Worm (Caenorhabditis elegans) whole organism, L4/young adult: ENCODE data around the gene emb-1.

Experiments used
- W03F9.2 ChIP-seq: fragments of 150-350 bp; optimal IDR thresholded peaks from 2 replicates; lab custom pipeline; 2014; ENCODE audit warnings: missing biosample characterization, missing genetic modification characterization
- dao-5 ChIP-seq: sonication (generic microtip); optimal IDR thresholded peaks from 2 replicates; lab custom pipeline; 2016; ENCODE audit warnings: missing genotype, missing genetic modification characterization, moderate library complexity, missing compliant biosample characterization
- him-1 ChIP-seq: sonication (generic microtip); optimal IDR thresholded peaks from 2 replicates; lab custom pipeline; 2016; ENCODE audit warnings: missing genotype, missing genetic modification reagents, missing genetic modification characterization, missing compliant biosample characterization

DNA sequence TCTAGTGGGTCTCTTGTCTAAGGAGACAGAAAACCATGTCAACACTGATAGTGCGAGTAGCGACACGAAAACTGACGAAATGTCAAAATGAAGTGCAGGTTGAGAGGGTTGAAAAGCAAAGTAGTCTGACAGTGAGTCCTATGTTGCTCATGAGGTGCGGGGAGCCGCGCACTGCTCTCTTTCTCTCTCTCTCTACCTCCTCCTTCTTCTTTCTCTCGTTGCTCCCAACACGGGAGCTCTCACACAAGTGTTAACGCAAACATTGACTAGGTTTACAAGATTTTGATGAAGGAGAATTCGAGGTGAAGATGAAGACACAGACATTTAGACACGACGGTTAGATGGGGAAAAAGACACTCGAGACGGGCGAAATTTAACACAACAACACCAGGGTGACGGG is 44.0 kb upstream of the emb-1 start:
- TF ChIP-seq him-1 (tag; lab: Kevin White, UChicago) = no peak
- TF ChIP-seq W03F9.2 = no peak
- TF ChIP-seq dao-5 (tag; lab: Kevin White, UChicago) = no peak
